Fruit fly (Drosophila melanogaster) whole organism, embryonic: ENCODE data around the gene Atg6.

Experiments
- Asciz ChIP-seq: fragments of 200-800 bp; sonication (Bioruptor generic); optimal IDR thresholded peaks from 2 replicates; lab custom pipeline; 2017; ENCODE audit warnings: missing biosample characterization, mild to moderate bottlenecking, missing genetic modification characterization, missing genetic modification reagents
- Awh ChIP-seq: fragments of 200-800 bp; sonication (Bioruptor generic); IDR thresholded peaks from 2 replicates; pipeline ENCODE4, ENCODE4 v1.3.6; 2022; ENCODE audit warnings: missing biosample characterization, missing genetic modification characterization
- CG10321 ChIP-seq: fragments of 200-800 bp; sonication (Bioruptor generic); IDR thresholded peaks from 2 replicates; pipeline ENCODE4 v1.3.6; 2022; ENCODE audit warnings: missing biosample characterization, missing genetic modification characterization
- CG11504 ChIP-seq: fragments of 200-800 bp; sonication (Bioruptor generic); optimal IDR thresholded peaks from 3 replicates; lab custom pipeline; 2019; ENCODE audit warnings: missing biosample characterization, mild to moderate bottlenecking, missing genetic modification characterization, moderate library complexity
- CG12659 ChIP-seq: fragments of 200-800 bp; sonication (Bioruptor generic); optimal IDR thresholded peaks from 3 replicates; lab custom pipeline; 2017; ENCODE audit warnings: mild to moderate bottlenecking, missing biosample characterization, missing genetic modification reagents, missing genetic modification characterization
- CG13775 ChIP-seq: fragments of 200-800 bp; sonication (Bioruptor generic); optimal IDR thresholded peaks from 3 replicates; lab custom pipeline; 2017; ENCODE audit warnings: missing biosample characterization, mild to moderate bottlenecking, missing genetic modification characterization
- CG14710 ChIP-seq: fragments of 200-800 bp; sonication (Bioruptor generic); optimal IDR thresholded peaks from 3 replicates; lab custom pipeline; 2019; ENCODE audit warnings: missing biosample characterization, mild to moderate bottlenecking, missing genetic modification characterization, moderate library complexity
- CG15269 ChIP-seq: fragments of 200-800 bp; sonication (Bioruptor generic); optimal IDR thresholded peaks from 2 replicates; lab custom pipeline; 2018; ENCODE audit warnings: missing biosample characterization, mild to moderate bottlenecking, missing genetic modification characterization, moderate library complexity
- CG17361 ChIP-seq: fragments of 200-800 bp; sonication (Bioruptor generic); IDR thresholded peaks from 3 replicates; pipeline ENCODE4 v1.3.6; 2022; ENCODE audit warnings: missing biosample characterization, missing genetic modification characterization
- CG17385 ChIP-seq: fragments of 200-800 bp; sonication (Bioruptor generic); optimal IDR thresholded peaks from 3 replicates; lab custom pipeline; 2018; ENCODE audit warnings: missing biosample characterization, mild to moderate bottlenecking, missing genetic modification characterization
- CG18262 ChIP-seq: fragments of 200-800 bp; optimal IDR thresholded peaks from 3 replicates; lab custom pipeline; 2019; ENCODE audit warnings: missing biosample characterization, mild to moderate bottlenecking, missing genetic modification characterization, moderate library complexity
- CG18619 ChIP-seq: fragments of 200-800 bp; sonication (Bioruptor generic); optimal IDR thresholded peaks from 3 replicates; lab custom pipeline; 2017; ENCODE audit warnings: missing biosample characterization, mild to moderate bottlenecking, missing genetic modification characterization
- CG30403 ChIP-seq: fragments of 200-800 bp; sonication (Bioruptor generic); optimal IDR thresholded peaks from 3 replicates; lab custom pipeline; 2016; ENCODE audit warnings: missing biosample characterization, missing genetic modification characterization
- CG3726 ChIP-seq: fragments of 200-800 bp; sonication (Bioruptor generic); IDR thresholded peaks from 3 replicates; pipeline ENCODE4, ENCODE4 v1.3.6; 2022; ENCODE audit warnings: missing biosample characterization, missing genetic modification characterization
- CG4360 ChIP-seq: fragments of 200-800 bp; sonication (Bioruptor generic); IDR thresholded peaks from 2 replicates; pipeline ENCODE4 v1.3.6; 2022; ENCODE audit warnings: missing biosample characterization, missing genetic modification characterization
- CG4617 ChIP-seq: fragments of 200-800 bp; sonication (Bioruptor generic); optimal IDR thresholded peaks from 3 replicates; lab custom pipeline; 2016; ENCODE audit warnings: missing biosample characterization, missing genetic modification characterization, borderline replicate concordance
- CG6175 ChIP-seq: fragments of 200-800 bp; sonication (Bioruptor generic); IDR thresholded peaks from 3 replicates; pipeline ENCODE4 v1.3.6; 2022; ENCODE audit warnings: missing biosample characterization, missing genetic modification characterization
- CG8359 ChIP-seq: fragments of 200-800 bp; sonication (Bioruptor generic); optimal IDR thresholded peaks from 2 replicates; lab custom pipeline; 2017; ENCODE audit warnings: missing biosample characterization, mild to moderate bottlenecking, missing genetic modification characterization, borderline replicate concordance
- CG9215 ChIP-seq: fragments of 200-800 bp; sonication (Bioruptor generic); IDR thresholded peaks from 2 replicates; pipeline ENCODE4 v1.3.6; 2022; ENCODE audit warnings: missing biosample characterization, missing genetic modification characterization
- CG9609 ChIP-seq: fragments of 200-800 bp; sonication (Bioruptor generic); optimal IDR thresholded peaks from 3 replicates; lab custom pipeline; 2016; ENCODE audit warnings: missing biosample characterization, missing genetic modification characterization
- CG9727 ChIP-seq: fragments of 200-800 bp; sonication (Bioruptor generic); optimal IDR thresholded peaks from 3 replicates; lab custom pipeline; 2017; ENCODE audit warnings: missing biosample characterization, mild to moderate bottlenecking, missing genetic modification characterization
- CoRest ChIP-seq: fragments of 200-800 bp; sonication (Bioruptor generic); optimal IDR thresholded peaks from 3 replicates; lab custom pipeline; 2018; ENCODE audit warnings: missing biosample characterization, mild to moderate bottlenecking, missing genetic modification characterization, moderate library complexity
- Dref ChIP-seq: fragments of 200-800 bp; sonication (Bioruptor generic); IDR thresholded peaks from 2 replicates; pipeline ENCODE4 v1.3.6; 2022; ENCODE audit warnings: missing biosample characterization, missing genetic modification characterization
- Elba2 ChIP-seq: fragments of 200-800 bp; sonication (Bioruptor generic); optimal IDR thresholded peaks from 3 replicates; lab custom pipeline; 2016; ENCODE audit warnings: missing biosample characterization, missing genetic modification characterization
- Fer1 ChIP-seq: fragments of 200-800 bp; sonication (Bioruptor generic); optimal IDR thresholded peaks from 2 replicates; lab custom pipeline; 2017; ENCODE audit warnings: missing biosample characterization, mild to moderate bottlenecking, missing genetic modification characterization
- Meics ChIP-seq: fragments of 200-800 bp; sonication (Bioruptor generic); optimal IDR thresholded peaks from 2 replicates; lab custom pipeline; 2017; ENCODE audit warnings: missing biosample characterization, mild to moderate bottlenecking, missing genetic modification characterization
- Myb ChIP-seq: fragments of 200-800 bp; sonication (Bioruptor generic); optimal IDR thresholded peaks from 2 replicates; lab custom pipeline; 2016; ENCODE audit warnings: missing biosample characterization, missing genetic modification characterization
- Nf-YA ChIP-seq: fragments of 200-800 bp; sonication (Bioruptor generic); IDR thresholded peaks from 2 replicates; pipeline ENCODE4 v1.3.6; 2022; ENCODE audit warnings: missing biosample characterization, missing genetic modification characterization
- Oli ChIP-seq: fragments of 200-800 bp; sonication (Bioruptor generic); optimal IDR thresholded peaks from 2 replicates; lab custom pipeline; 2018; ENCODE audit warnings: missing biosample characterization, mild to moderate bottlenecking, missing genetic modification characterization, moderate library complexity
- PHDP ChIP-seq: fragments of 200-800 bp; sonication (Bioruptor generic); optimal IDR thresholded peaks from 3 replicates; lab custom pipeline; 2018; ENCODE audit warnings: missing biosample characterization, mild to moderate bottlenecking, missing genetic modification characterization, moderate library complexity
- Rfx ChIP-seq: fragments of 200-800 bp; sonication (Bioruptor generic); IDR thresholded peaks from 2 replicates; pipeline ENCODE4 v1.3.6; 2022; ENCODE audit warnings: missing biosample characterization, missing genetic modification characterization
- Sox102F ChIP-seq: fragments of 200-800 bp; sonication (Bioruptor generic); optimal IDR thresholded peaks from 2 replicates; lab custom pipeline; 2018; ENCODE audit warnings: missing biosample characterization, mild to moderate bottlenecking, missing genetic modification characterization, moderate library complexity
- Xbp1 ChIP-seq: fragments of 200-800 bp; sonication (Bioruptor generic); optimal IDR thresholded peaks from 3 replicates; lab custom pipeline; 2016; ENCODE audit warnings: missing biosample characterization, mild to moderate bottlenecking, missing genetic modification characterization
- crol ChIP-seq: fragments of 200-800 bp; sonication (Bioruptor generic); IDR thresholded peaks from 2 replicates; pipeline ENCODE4 v1.3.6; 2022; ENCODE audit warnings: missing biosample characterization, missing genetic modification characterization
- cwo ChIP-seq: fragments of 200-800 bp; sonication (Bioruptor generic); optimal IDR thresholded peaks from 3 replicates; lab custom pipeline; 2017; ENCODE audit warnings: missing biosample characterization, missing genetic modification characterization, mild to moderate bottlenecking, moderate library complexity, missing genetic modification reagents
- ewg ChIP-seq: fragments of 200-800 bp; sonication (Bioruptor generic); optimal IDR thresholded peaks from 3 replicates; lab custom pipeline; 2017; ENCODE audit warnings: mild to moderate bottlenecking, missing biosample characterization, missing genetic modification reagents, missing genetic modification characterization
- fd3F ChIP-seq: fragments of 200-800 bp; sonication (Bioruptor generic); optimal IDR thresholded peaks from 2 replicates; lab custom pipeline; 2018; ENCODE audit warnings: missing biosample characterization, mild to moderate bottlenecking, missing genetic modification characterization, moderate library complexity
- gem ChIP-seq: fragments of 200-800 bp; sonication (Bioruptor generic); optimal IDR thresholded peaks from 2 replicates; lab custom pipeline; 2019; ENCODE audit warnings: missing biosample characterization, mild to moderate bottlenecking, missing genetic modification characterization, moderate library complexity
- hbn ChIP-seq: fragments of 200-800 bp; sonication (Bioruptor generic); IDR thresholded peaks from 2 replicates; pipeline ENCODE4 v1.3.6; 2022; ENCODE audit warnings: missing biosample characterization, missing genetic modification characterization; ENCODE audit not compliant: partially characterized antibody
- lbe ChIP-seq: fragments of 200-800 bp; sonication (Bioruptor generic); optimal IDR thresholded peaks from 2 replicates; lab custom pipeline; 2016; ENCODE audit warnings: missing biosample characterization, mild to moderate bottlenecking, missing genetic modification characterization
- lilli ChIP-seq: fragments of 200-800 bp; sonication (Bioruptor generic); optimal IDR thresholded peaks from 3 replicates; lab custom pipeline; 2016; ENCODE audit warnings: missing biosample characterization, missing genetic modification characterization
- nmo ChIP-seq: fragments of 200-800 bp; sonication (Bioruptor generic); optimal IDR thresholded peaks from 2 replicates; lab custom pipeline; 2018; ENCODE audit warnings: missing biosample characterization, mild to moderate bottlenecking, missing genetic modification characterization, moderate library complexity
- odd ChIP-seq: fragments of 200-800 bp; sonication (Bioruptor generic); optimal IDR thresholded peaks from 2 replicates; lab custom pipeline; 2017; ENCODE audit warnings: missing biosample characterization, mild to moderate bottlenecking, missing genetic modification characterization
- row ChIP-seq: fragments of 200-800 bp; sonication (Bioruptor generic); IDR thresholded peaks from 3 replicates; pipeline ENCODE4 v1.3.6; 2022; ENCODE audit warnings: missing biosample characterization, missing genetic modification characterization
- run ChIP-seq: fragments of 200-800 bp; sonication (Bioruptor generic); optimal IDR thresholded peaks from 3 replicates; lab custom pipeline; 2018; ENCODE audit warnings: missing biosample characterization, mild to moderate bottlenecking, missing genetic modification characterization
- sens ChIP-seq: fragments of 200-800 bp; sonication (Bioruptor generic); peaks from one replicate; lab custom pipeline; 2016; ENCODE audit warnings: missing biosample characterization, missing genetic modification characterization
- sug ChIP-seq: fragments of 200-800 bp; optimal IDR thresholded peaks from 2 replicates; lab custom pipeline; 2019; ENCODE audit warnings: missing biosample characterization, mild to moderate bottlenecking, missing genetic modification characterization, moderate library complexity
- toy ChIP-seq: fragments of 200-800 bp; sonication (Bioruptor generic); IDR thresholded peaks from 2 replicates; pipeline ENCODE4 v1.3.6; 2022; ENCODE audit warnings: missing biosample characterization, missing genetic modification characterization
- unpg ChIP-seq: fragments of 200-800 bp; sonication (Bioruptor generic); optimal IDR thresholded peaks from 3 replicates; lab custom pipeline; 2018; ENCODE audit warnings: missing biosample characterization, mild to moderate bottlenecking, missing genetic modification characterization, moderate library complexity
- vfl ChIP-seq: fragments of 200-800 bp; sonication (Bioruptor generic); optimal IDR thresholded peaks from 2 replicates; lab custom pipeline; 2016; ENCODE audit warnings: missing biosample characterization, missing genetic modification characterization
- vvl ChIP-seq: fragments of 200-800 bp; sonication (Bioruptor generic); IDR thresholded peaks from 2 replicates; pipeline ENCODE4 v1.3.6; 2022; ENCODE audit warnings: missing biosample characterization, missing genetic modification characterization

Gene Atg6

DNA sequence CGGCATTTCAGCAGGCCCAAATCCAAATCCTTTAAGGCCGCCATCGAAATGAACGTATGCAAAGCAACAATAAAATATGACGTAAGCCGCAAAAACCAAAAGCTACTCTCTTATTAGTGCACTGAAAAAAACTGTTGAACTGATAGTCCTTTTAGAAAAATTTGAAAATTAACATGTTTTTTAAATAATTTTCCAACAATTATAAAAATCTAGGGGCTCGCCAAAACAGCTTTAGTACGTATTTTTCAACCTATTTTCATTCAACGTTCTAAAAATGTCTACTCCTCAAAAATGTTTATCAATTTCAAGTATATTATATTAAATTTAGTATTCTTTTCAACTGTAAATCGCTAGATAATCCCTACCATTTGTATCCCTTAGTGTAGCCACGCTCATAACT, 42.8 kb upstream of the Atg6 start (continued):
- TF ChIP-seq CoRest (tag; lab: Kevin White, UChicago) (peak; percentile 49), CG17361 (GFP tag; lab: Robert Waterston, UW) (peak; percentile 42; the same call in 1 of the 3 replicates), Oli (tag; lab: Kevin White, UChicago) (peak; percentile 38), CG12659 (GFP tag; lab: Kevin White, UChicago) (peak; percentile 31), Meics (GFP tag; lab: Kevin White, UChicago) (peak; percentile 19), hbn (GFP tag; lab: Robert Waterston, UW) (no peak), Asciz (GFP tag; lab: Kevin White, UChicago) (peak; percentile 8), CG30403 (peak; percentile 10), Rfx (GFP tag; lab: Robert Waterston, UW) (peak; percentile 33; the same call in 1 of the 2 replicates), gem (peak; percentile 58), run (no peak), Nf-YA (no peak), fd3F (GFP tag; lab: Kevin White, UChicago) (peak; percentile 40), row (peak; percentile 26; the same call in 2 of the 3 replicates), CG11504 (tag; lab: Kevin White, UChicago) (peak; percentile 66), odd (peak; percentile 39), CG18262 (tag; lab: Kevin White, UChicago) (peak; percentile 1), cwo (GFP tag; lab: Kevin White, UChicago) (no peak), CG6175 (no peak), Sox102F (GFP tag; lab: Kevin White, UChicago) (peak; percentile 35), lilli (peak; percentile 11), CG14710 (tag; lab: Kevin White, UChicago) (no peak), nmo (GFP tag; lab: Kevin White, UChicago) (peak; percentile 6), toy (GFP tag; lab: Robert Waterston, UW) (no peak), CG9609 (no peak), unpg (GFP tag; lab: Kevin White, UChicago) (peak; percentile 14), Myb (GFP tag; lab: Kevin White, UChicago) (no peak), vvl (GFP tag; lab: Robert Waterston, UW) (peak; percentile 17; the same call in 1 of the 2 replicates), lbe (GFP tag; lab: Kevin White, UChicago) (no peak), Fer1 (GFP tag; lab: Kevin White, UChicago) (peak; percentile 26), Xbp1 (peak; percentile 38), CG4360 (no peak), PHDP (tag; lab: Kevin White, UChicago) (peak; percentile 44), CG9727 (GFP tag; lab: Kevin White, UChicago) (peak; percentile 22), vfl (GFP tag; lab: Kevin White, UChicago) (no peak), CG8359 (GFP tag; lab: Kevin White, UChicago) (no peak), Awh (no peak), CG13775 (GFP tag; lab: Kevin White, UChicago) (peak; percentile 9), CG4617 (GFP tag; lab: Kevin White, UChicago) (no peak), CG17385 (GFP tag; lab: Kevin White, UChicago) (peak; percentile 18), Dref (no peak), ewg (GFP tag; lab: Kevin White, UChicago) (no peak), CG15269 (tag; lab: Kevin White, UChicago) (peak; percentile 62), CG9215 (GFP tag; lab: Robert Waterston, UW) (no peak), sens (GFP tag; lab: Kevin White, UChicago) (no peak), CG10321 (GFP tag; lab: Robert Waterston, UW) (no peak), Elba2 (GFP tag; lab: Kevin White, UChicago) (no peak), crol (GFP tag; lab: Robert Waterston, UW) (no peak), sug (no peak), CG3726 (GFP tag; lab: Robert Waterston, UW) (no peak), CG18619 (GFP tag; lab: Kevin White, UChicago) (peak; percentile 36)
